Fruit fly (Drosophila melanogaster) whole organism, prepupa: ENCODE results near the gene Bulli.
A peak's percentile ranks its signal among the peaks of the same experiment; 100 is the strongest.

Source experiments
- Blimp-1 ChIP-seq: fragments of 200-800 bp; sonication (Bioruptor generic); optimal IDR thresholded peaks from 3 replicates; lab custom pipeline; 2017; ENCODE audit warnings: missing biosample characterization, missing genetic modification characterization, mild to moderate bottlenecking, moderate library complexity, missing genetic modification reagents
- CG10631 ChIP-seq: fragments of 200-800 bp; sonication (Bioruptor generic); optimal IDR thresholded peaks from 2 replicates; lab custom pipeline; 2016; ENCODE audit warnings: missing biosample characterization, missing genetic modification characterization
- CG11294 ChIP-seq: fragments of 200-800 bp; sonication (Bioruptor generic); IDR thresholded peaks from 2 replicates; pipeline ENCODE4 v1.3.6; 2022; ENCODE audit warnings: missing biosample characterization, missing genetic modification characterization
- CG15336 ChIP-seq: fragments of 200-800 bp; sonication (Bioruptor generic); IDR thresholded peaks from 2 replicates; pipeline ENCODE4 v1.3.6; 2022; ENCODE audit warnings: missing biosample characterization, missing genetic modification characterization
- CG16779 ChIP-seq: fragments of 200-800 bp; sonication (Bioruptor generic); optimal IDR thresholded peaks from 3 replicates; lab custom pipeline; 2017; ENCODE audit warnings: missing biosample characterization, mild to moderate bottlenecking, missing genetic modification characterization
- CG31627 ChIP-seq: fragments of 200-800 bp; sonication (Bioruptor generic); optimal IDR thresholded peaks from 3 replicates; lab custom pipeline; 2016; ENCODE audit warnings: missing biosample characterization, missing genetic modification characterization
- CG4318 ChIP-seq: fragments of 200-800 bp; sonication (Bioruptor generic); optimal IDR thresholded peaks from 3 replicates; lab custom pipeline; 2017; ENCODE audit warnings: missing biosample characterization, mild to moderate bottlenecking, missing genetic modification characterization
- CG6163 ChIP-seq: fragments of 200-800 bp; sonication (Bioruptor generic); IDR thresholded peaks from 3 replicates; pipeline ENCODE4 v1.3.6; 2022; ENCODE audit warnings: missing biosample characterization, missing genetic modification characterization
- CG6276 ChIP-seq: fragments of 200-800 bp; sonication (Bioruptor generic); optimal IDR thresholded peaks from 2 replicates; lab custom pipeline; 2017; ENCODE audit warnings: missing biosample characterization, mild to moderate bottlenecking, missing genetic modification characterization
- CG6792 ChIP-seq: fragments of 200-800 bp; sonication (Bioruptor generic); optimal IDR thresholded peaks from 3 replicates; lab custom pipeline; 2016; ENCODE audit warnings: missing biosample characterization, missing genetic modification characterization
- CG6854 ChIP-seq: fragments of 200-800 bp; sonication (Bioruptor generic); optimal IDR thresholded peaks from 2 replicates; lab custom pipeline; 2017; ENCODE audit warnings: missing biosample characterization, mild to moderate bottlenecking, missing genetic modification characterization
- CG8119 ChIP-seq: fragments of 200-800 bp; sonication (Bioruptor generic); IDR thresholded peaks from 3 replicates; pipeline ENCODE4 v1.3.6; 2022; ENCODE audit warnings: missing biosample characterization, missing genetic modification characterization
- CG8632 ChIP-seq: fragments of 200-800 bp; sonication (Bioruptor generic); optimal IDR thresholded peaks from 3 replicates; lab custom pipeline; 2016; ENCODE audit warnings: missing biosample characterization, missing genetic modification characterization
- CG9139 ChIP-seq: fragments of 200-800 bp; sonication (Bioruptor generic); optimal IDR thresholded peaks from 3 replicates; lab custom pipeline; 2017; ENCODE audit warnings: missing biosample characterization, mild to moderate bottlenecking, missing genetic modification characterization
- Eip75B ChIP-seq: fragments of 200-800 bp; sonication (Bioruptor generic); optimal IDR thresholded peaks from 3 replicates; lab custom pipeline; 2016; ENCODE audit warnings: missing biosample characterization, missing genetic modification characterization
- Eip78C ChIP-seq: fragments of 200-800 bp; sonication (Bioruptor generic); peaks from one replicate; lab custom pipeline; 2016; ENCODE audit warnings: missing biosample characterization, missing genetic modification characterization
- Eip93F ChIP-seq: fragments of 200-800 bp; sonication (Bioruptor generic); optimal IDR thresholded peaks from 2 replicates; lab custom pipeline; 2016; ENCODE audit warnings: missing biosample characterization, mild to moderate bottlenecking, missing genetic modification characterization
- Ets21C ChIP-seq: fragments of 200-800 bp; sonication (Bioruptor generic); optimal IDR thresholded peaks from 3 replicates; lab custom pipeline; 2016; ENCODE audit warnings: missing biosample characterization, missing genetic modification characterization
- Gug ChIP-seq: fragments of 200-800 bp; sonication (Bioruptor generic); IDR thresholded peaks from 2 replicates; pipeline ENCODE4 v1.3.6; 2022; ENCODE audit warnings: missing biosample characterization, missing genetic modification characterization
- Hr38 ChIP-seq: sonication (Bioruptor generic); optimal IDR thresholded peaks from 2 replicates; lab custom pipeline; 2016; ENCODE audit warnings: missing biosample characterization, missing genetic modification characterization
- Hr39 ChIP-seq: fragments of 200-800 bp; sonication (Bioruptor generic); optimal IDR thresholded peaks from 2 replicates; lab custom pipeline; 2016; ENCODE audit warnings: missing biosample characterization, missing genetic modification characterization
- Met ChIP-seq: fragments of 200-800 bp; sonication (Bioruptor generic); optimal IDR thresholded peaks from 3 replicates; lab custom pipeline; 2016; ENCODE audit warnings: missing biosample characterization, missing genetic modification characterization
- OdsH ChIP-seq: fragments of 200-800 bp; sonication (Bioruptor generic); optimal IDR thresholded peaks from 3 replicates; lab custom pipeline; 2016; ENCODE audit warnings: missing biosample characterization, missing genetic modification characterization
- Smox ChIP-seq: fragments of 200-800 bp; sonication (Bioruptor generic); optimal IDR thresholded peaks from 3 replicates; lab custom pipeline; 2016; ENCODE audit warnings: missing biosample characterization, missing genetic modification characterization
- Sox14 ChIP-seq: fragments of 200-800 bp; sonication (Bioruptor generic); optimal IDR thresholded peaks from 3 replicates; lab custom pipeline; 2016; ENCODE audit warnings: missing biosample characterization, missing genetic modification characterization
- Sox15 ChIP-seq: fragments of 200-800 bp; sonication (Bioruptor generic); optimal IDR thresholded peaks from 3 replicates; lab custom pipeline; 2016; ENCODE audit warnings: missing biosample characterization, missing genetic modification characterization
- achi ChIP-seq: fragments of 200-800 bp; sonication (Bioruptor generic); optimal IDR thresholded peaks from 3 replicates; lab custom pipeline; 2016; ENCODE audit warnings: missing biosample characterization, missing genetic modification characterization
- acj6 ChIP-seq: fragments of 200-800 bp; sonication (Bioruptor generic); optimal IDR thresholded peaks from 3 replicates; lab custom pipeline; 2016; ENCODE audit warnings: missing biosample characterization, missing genetic modification characterization
- cyc ChIP-seq: fragments of 200-800 bp; sonication (Bioruptor generic); optimal IDR thresholded peaks from 3 replicates; lab custom pipeline; 2016; ENCODE audit warnings: missing biosample characterization, missing genetic modification characterization
- dac ChIP-seq: fragments of 200-800 bp; sonication (Bioruptor generic); optimal IDR thresholded peaks from 2 replicates; lab custom pipeline; 2017; ENCODE audit warnings: missing biosample characterization, mild to moderate bottlenecking, missing genetic modification characterization
- dsx ChIP-seq: fragments of 200-800 bp; optimal IDR thresholded peaks from 3 replicates; lab custom pipeline; 2019; ENCODE audit warnings: missing biosample characterization, mild to moderate bottlenecking, missing genetic modification characterization, moderate library complexity; ENCODE audit not compliant: poor library complexity, severe bottlenecking
- eg ChIP-seq: fragments of 200-800 bp; sonication (Bioruptor generic); IDR thresholded peaks from 3 replicates; pipeline ENCODE4 v1.3.6; 2022; ENCODE audit warnings: missing biosample characterization, missing genetic modification characterization
- esn ChIP-seq: fragments of 200-800 bp; sonication (Bioruptor generic); optimal IDR thresholded peaks from 2 replicates; lab custom pipeline; 2016; ENCODE audit warnings: missing biosample characterization, mild to moderate bottlenecking, missing genetic modification characterization, moderate library complexity
- fd59A ChIP-seq: fragments of 200-800 bp; sonication (Bioruptor generic); optimal IDR thresholded peaks from 2 replicates; lab custom pipeline; 2017; ENCODE audit warnings: missing biosample characterization, mild to moderate bottlenecking, missing genetic modification characterization, missing genetic modification reagents
- fd85E ChIP-seq: fragments of 200-800 bp; sonication (Bioruptor generic); optimal IDR thresholded peaks from 3 replicates; lab custom pipeline; 2016; ENCODE audit warnings: missing biosample characterization, missing genetic modification characterization
- fkh ChIP-seq: fragments of 200-800 bp; sonication (Bioruptor generic); optimal IDR thresholded peaks from 3 replicates; lab custom pipeline; 2017; ENCODE audit warnings: missing biosample characterization, mild to moderate bottlenecking, missing genetic modification characterization, moderate library complexity
- net ChIP-seq: fragments of 200-800 bp; sonication (Bioruptor generic); optimal IDR thresholded peaks from 3 replicates; lab custom pipeline; 2016; ENCODE audit warnings: missing biosample characterization, missing genetic modification characterization
- pdm3 ChIP-seq: fragments of 200-800 bp; sonication (Bioruptor generic); optimal IDR thresholded peaks from 3 replicates; lab custom pipeline; 2016; ENCODE audit warnings: missing biosample characterization, missing genetic modification characterization
- salr ChIP-seq, 2 experiments: fragments of 200-800 bp; sonication (Bioruptor generic); optimal IDR thresholded peaks; 3 replicates each; lab custom pipeline; 2016 to 2018; ENCODE audit warnings: missing biosample characterization in 2 of 2, missing genetic modification characterization in 2 of 2, mild to moderate bottlenecking in 1 of 2
- spab ChIP-seq: fragments of 200-800 bp; sonication (Bioruptor generic); optimal IDR thresholded peaks from 2 replicates; lab custom pipeline; 2017; ENCODE audit warnings: missing biosample characterization, mild to moderate bottlenecking, missing genetic modification characterization, missing genetic modification reagents
- ss ChIP-seq, 2 experiments: fragments of 200-800 bp; sonication (Bioruptor generic); optimal IDR thresholded peaks; 2 replicates in 1 of 2; 3 replicates in 1 of 2; lab custom pipeline; 2017 to 2018; ENCODE audit warnings: mild to moderate bottlenecking in 2 of 2, missing biosample characterization in 2 of 2, missing genetic modification characterization in 2 of 2, moderate library complexity in 1 of 2
- svp ChIP-seq: fragments of 200-800 bp; sonication (Bioruptor generic); peaks from one replicate; lab custom pipeline; 2016; ENCODE audit warnings: missing biosample characterization, missing genetic modification characterization
- topi ChIP-seq: fragments of 200-800 bp; sonication (Bioruptor generic); optimal IDR thresholded peaks from 3 replicates; lab custom pipeline; 2016; ENCODE audit warnings: missing biosample characterization, missing genetic modification characterization

The Bulli gene

DNA sequence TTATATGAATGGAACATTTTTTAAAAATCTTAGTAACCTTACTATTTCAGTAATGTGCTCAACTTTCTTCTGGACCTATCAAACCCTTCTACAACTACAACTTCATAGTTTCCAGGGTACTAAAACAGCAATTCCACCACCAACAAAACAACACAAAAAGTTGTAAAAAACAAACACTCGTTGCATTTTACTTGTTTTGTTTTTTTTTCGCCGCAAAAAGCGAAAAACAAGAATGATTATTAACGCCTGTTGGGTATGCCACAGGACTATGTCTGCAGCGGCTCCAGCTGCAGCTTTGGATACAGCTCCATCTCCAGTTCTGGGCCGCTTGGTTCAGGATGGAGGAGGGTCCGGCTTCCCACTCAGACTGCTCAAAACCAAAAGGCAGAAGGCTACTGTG is 40.8 kb upstream of the Bulli start (continued):
- TF ChIP-seq Smox (GFP tag; lab: Kevin White, UChicago) (no peak), cyc (GFP tag; lab: Kevin White, UChicago) (no peak), Hr38 (GFP tag; lab: Kevin White, UChicago) (no peak), CG6276 (peak; percentile 21), spab (GFP tag; lab: Kevin White, UChicago) (peak; percentile 66), CG16779 (tag; lab: Kevin White, UChicago) (peak; percentile 24), CG11294 (GFP tag; lab: Robert Waterston, UW) (no peak), Ets21C (GFP tag; lab: Kevin White, UChicago) (no peak), acj6 (GFP tag; lab: Kevin White, UChicago) (no peak), svp (GFP tag; lab: Kevin White, UChicago) (no peak), Eip75B (GFP tag; lab: Kevin White, UChicago) (no peak), Eip78C (GFP tag; lab: Kevin White, UChicago) (peak; percentile 70), fd59A (GFP tag; lab: Kevin White, UChicago) (no peak), Sox15 (GFP tag; lab: Kevin White, UChicago) (no peak), CG31627 (no peak), fkh (GFP tag; lab: Kevin White, UChicago) (no peak), eg (peak; percentile 54; the same call in 2 of the 3 replicates), CG8632 (GFP tag; lab: Kevin White, UChicago) (no peak), topi (GFP tag; lab: Kevin White, UChicago) (no peak), Gug (GFP tag; lab: Robert Waterston, UW) (no peak), net (peak; percentile 19), fd85E (GFP tag; lab: Kevin White, UChicago) (no peak), achi (GFP tag; lab: Kevin White, UChicago) (peak; percentile 6), pdm3 (GFP tag; lab: Kevin White, UChicago) (no peak), CG6854 (no peak), dac (no peak), Sox14 (GFP tag; lab: Kevin White, UChicago) (no peak), CG8119 (GFP tag; lab: Robert Waterston, UW) (no peak), dsx (peak; percentile 34), CG10631 (GFP tag; lab: Kevin White, UChicago) (peak; percentile 23), CG4318 (GFP tag; lab: Kevin White, UChicago) (no peak)
- TF ChIP-seq, all 60 proteins: peak for 23

- TF ChIP-seq svp (GFP tag; lab: Kevin White, UChicago) (no peak), Ets21C (GFP tag; lab: Kevin White, UChicago) (no peak), Eip93F (GFP tag; lab: Kevin White, UChicago) (no peak), dac (no peak), Sox15 (GFP tag; lab: Kevin White, UChicago) (no peak), ss (GFP tag; optimal IDR thresholded peaks at IDR 0.05; lab: Kevin White, UChicago) (no peak), CG6163 (GFP tag; lab: Robert Waterston, UW) (no peak), spab (GFP tag; lab: Kevin White, UChicago) (no peak), eg (no peak), CG10631 (GFP tag; lab: Kevin White, UChicago) (no peak)
- TF ChIP-seq, all 60 proteins: peak for 0
Measured at dm6 chr3L:6449159-6449664, 39.3 kb upstream of the Bulli start.

DNA sequence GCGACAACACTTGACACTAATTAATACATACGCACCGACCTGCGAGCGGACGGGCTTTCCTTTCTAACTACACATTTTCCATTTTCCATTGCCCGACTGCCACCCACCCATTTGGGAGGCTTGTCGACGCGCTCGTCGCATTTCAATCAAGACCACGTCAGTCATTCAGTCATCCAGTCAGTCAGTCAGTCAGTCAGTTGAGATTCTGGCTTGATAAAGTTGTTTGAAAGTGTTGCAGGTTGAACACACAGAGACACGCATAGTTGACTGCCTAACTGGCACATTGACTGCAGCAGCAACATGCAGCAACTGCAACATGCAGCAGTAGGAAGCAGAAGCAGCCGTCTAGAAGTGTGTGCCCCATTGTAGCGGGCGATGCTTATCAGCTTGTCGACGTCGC is 36.9 kb upstream of the Bulli start:
- TF ChIP-seq Eip78C (GFP tag; lab: Kevin White, UChicago) (peak; percentile 8), CG15336 (0 out of 2 replicates have a peak, but pooled peaks have one; percentile 19), net (no peak)

- TF ChIP-seq CG6163 (GFP tag; lab: Robert Waterston, UW) (no peak), CG8119 (GFP tag; lab: Robert Waterston, UW) (no peak), Blimp-1 (GFP tag; lab: Kevin White, UChicago) (no peak), acj6 (GFP tag; lab: Kevin White, UChicago) (no peak), Hr39 (no peak), CG10631 (GFP tag; lab: Kevin White, UChicago) (no peak), CG6276 (no peak), Hr38 (GFP tag; lab: Kevin White, UChicago) (no peak), Met (GFP tag; lab: Kevin White, UChicago) (no peak), CG4318 (GFP tag; lab: Kevin White, UChicago) (no peak), OdsH (GFP tag; lab: Kevin White, UChicago) (no peak), CG9139 (GFP tag; lab: Kevin White, UChicago) (no peak), topi (GFP tag; lab: Kevin White, UChicago) (no peak), eg (no peak), CG6792 (GFP tag; lab: Kevin White, UChicago) (no peak), salr (GFP tag; optimal IDR thresholded peaks at IDR 0.05; lab: Kevin White, UChicago) (no peak), fd85E (GFP tag; lab: Kevin White, UChicago) (no peak), esn (GFP tag; lab: Kevin White, UChicago) (no peak)
- TF ChIP-seq, all 60 proteins: peak for 0
Measured at dm6 chr3L:6452347-6452746, 36.1 kb upstream of the Bulli start.
